Worm (Caenorhabditis elegans) whole organism, L1 larva: ENCODE data around the gene tcl-2.

Source experiments
- C34B4.2 ChIP-seq: sonication (generic microtip); optimal IDR thresholded peaks from 2 replicates; lab custom pipeline; 2017; ENCODE audit warnings: mild to moderate bottlenecking, missing genetic modification characterization, missing compliant biosample characterization
- F16B12.6 ChIP-seq: fragments of 150-350 bp; optimal IDR thresholded peaks from 2 replicates; lab custom pipeline; 2014; ENCODE audit warnings: missing biosample characterization, missing genetic modification characterization
- aha-1 ChIP-seq: fragments of 150-350 bp; optimal IDR thresholded peaks from 2 replicates; lab custom pipeline; 2014; ENCODE audit warnings: missing biosample characterization, missing genetic modification characterization
- alr-1 ChIP-seq: fragments of 200-800 bp; sonication (Bioruptor generic); optimal IDR thresholded peaks from 2 replicates; lab custom pipeline; 2018; ENCODE audit warnings: borderline replicate concordance, mild to moderate bottlenecking, missing genetic modification characterization, missing compliant biosample characterization
- ama-1 ChIP-seq: fragments of 150-350 bp; optimal IDR thresholded peaks from 2 replicates; lab custom pipeline; 2014
- blmp-1 ChIP-seq: fragments of 150-350 bp; optimal IDR thresholded peaks from 2 replicates; lab custom pipeline; 2014; ENCODE audit warnings: missing biosample characterization, missing genetic modification characterization
- ceh-88 ChIP-seq: fragments of 200-800 bp; sonication (Bioruptor generic); IDR thresholded peaks from 2 replicates; pipeline ENCODE4 v1.3.6; 2022; ENCODE audit warnings: missing genetic modification characterization, missing compliant biosample characterization
- ces-1 ChIP-seq: fragments of 150-350 bp; optimal IDR thresholded peaks from 2 replicates; lab custom pipeline; 2014; ENCODE audit warnings: missing biosample characterization, missing genetic modification reagents, missing genetic modification characterization
- efl-3 ChIP-seq: fragments of 200-800 bp; sonication (Bioruptor generic); optimal IDR thresholded peaks from 2 replicates; lab custom pipeline; 2018; ENCODE audit warnings: mild to moderate bottlenecking, missing genetic modification characterization, missing compliant biosample characterization
- egl-13 ChIP-seq: sonication (generic microtip); optimal IDR thresholded peaks from 2 replicates; lab custom pipeline; 2016; ENCODE audit warnings: missing genotype, missing genetic modification reagents, missing genetic modification characterization, missing compliant biosample characterization
- egl-27 ChIP-seq, 2 experiments: fragments of 150-350 bp in 1 of 2; sonication (generic microtip); optimal IDR thresholded peaks; 3 replicates each; lab custom pipeline; 2017 to 2018; ENCODE audit warnings: missing biosample characterization in 2 of 2, missing genetic modification characterization in 2 of 2, missing genetic modification reagents in 2 of 2
- elt-2 ChIP-seq: sonication (generic microtip); optimal IDR thresholded peaks from 2 replicates; lab custom pipeline; 2016; ENCODE audit warnings: missing genetic modification characterization, mild to moderate bottlenecking, inconsistent platforms, missing compliant biosample characterization, missing genetic modification reagents
- elt-3 ChIP-seq, 6 experiments: fragments of 150-350 bp in 1 of 6; sonication (generic microtip); optimal IDR thresholded peaks; 2 replicates each; lab custom pipeline; 2017 to 2018; ENCODE audit warnings: missing biosample characterization in 6 of 6, missing genetic modification characterization in 6 of 6, inconsistent platforms in 1 of 6
- ets-5 ChIP-seq: fragments of 200-800 bp; sonication (Bioruptor generic); IDR thresholded peaks from 2 replicates; pipeline ENCODE4 v1.3.6; 2022; ENCODE audit warnings: missing genetic modification characterization, missing compliant biosample characterization
- grh-1 ChIP-seq: fragments of 200-800 bp; sonication (Bioruptor generic); IDR thresholded peaks from 2 replicates; pipeline ENCODE4 v1.3.6; 2022; ENCODE audit warnings: missing genetic modification reagents, missing genetic modification characterization, missing compliant biosample characterization
- irx-1 ChIP-seq: sonication (generic microtip); optimal IDR thresholded peaks from 2 replicates; lab custom pipeline; 2016; ENCODE audit warnings: missing genetic modification characterization, missing compliant biosample characterization
- lin-14 ChIP-seq: fragments of 200-800 bp; sonication (Bioruptor generic); optimal IDR thresholded peaks from 2 replicates; lab custom pipeline; 2018; ENCODE audit warnings: mild to moderate bottlenecking, missing genetic modification characterization, moderate library complexity, missing compliant biosample characterization
- lir-3 ChIP-seq: sonication (generic microtip); optimal IDR thresholded peaks from 2 replicates; lab custom pipeline; 2016; ENCODE audit warnings: mild to moderate bottlenecking, missing genetic modification characterization, moderate library complexity, missing compliant biosample characterization; ENCODE audit not compliant: poor library complexity
- nhr-19 ChIP-seq: fragments of 200-800 bp; sonication (Bioruptor generic); conservative IDR thresholded peaks from 2 replicates; pipeline ENCODE4 v1.3.6; 2022; ENCODE audit warnings: missing genetic modification characterization, missing compliant biosample characterization
- nhr-76 ChIP-seq: sonication (generic microtip); optimal IDR thresholded peaks from 2 replicates; lab custom pipeline; 2017; ENCODE audit warnings: missing biosample characterization, missing genetic modification characterization
- nhr-85 ChIP-seq: sonication (generic microtip); peaks from one replicate; lab custom pipeline; 2016; ENCODE audit warnings: missing genetic modification characterization, inconsistent platforms, missing compliant biosample characterization
- nhr-90 ChIP-seq: sonication (generic microtip); optimal IDR thresholded peaks from 2 replicates; lab custom pipeline; 2016; ENCODE audit warnings: mild to moderate bottlenecking, missing genetic modification characterization, missing compliant biosample characterization; ENCODE audit not compliant: poor library complexity
- pag-3 ChIP-seq: sonication (generic microtip); optimal IDR thresholded peaks from 2 replicates; lab custom pipeline; 2017; ENCODE audit warnings: missing genetic modification characterization, mild to moderate bottlenecking, missing compliant biosample characterization, antibody characterized with exemption, borderline replicate concordance; ENCODE audit not compliant: insufficient read depth
- pqm-1 ChIP-seq: sonication (generic microtip); optimal IDR thresholded peaks from 3 replicates; lab custom pipeline; 2017; ENCODE audit warnings: missing biosample characterization, missing genetic modification characterization
- rnt-1 ChIP-seq: sonication (generic microtip); optimal IDR thresholded peaks from 2 replicates; lab custom pipeline; 2016; ENCODE audit warnings: mild to moderate bottlenecking, missing genetic modification characterization, moderate library complexity, missing compliant biosample characterization
- sox-4 ChIP-seq: sonication (generic microtip); optimal IDR thresholded peaks from 2 replicates; lab custom pipeline; 2016; ENCODE audit warnings: missing genetic modification characterization, missing compliant biosample characterization
- swsn-7 ChIP-seq: sonication (generic microtip); optimal IDR thresholded peaks from 2 replicates; lab custom pipeline; 2016; ENCODE audit warnings: missing genetic modification characterization, missing compliant biosample characterization
- tbx-2 ChIP-seq: sonication (generic microtip); optimal IDR thresholded peaks from 2 replicates; lab custom pipeline; 2016; ENCODE audit warnings: missing genetic modification characterization, missing compliant biosample characterization
- tlp-1 ChIP-seq: fragments of 150-350 bp; optimal IDR thresholded peaks from 2 replicates; lab custom pipeline; 2014; ENCODE audit warnings: missing biosample characterization, missing genetic modification characterization
- unc-30 ChIP-seq: sonication (generic microtip); optimal IDR thresholded peaks from 2 replicates; lab custom pipeline; 2017; ENCODE audit warnings: missing biosample characterization, missing genetic modification characterization
- unc-62 ChIP-seq: fragments of 150-350 bp; optimal IDR thresholded peaks from 2 replicates; lab custom pipeline; 2014; ENCODE audit warnings: missing biosample characterization, missing genetic modification reagents, missing genetic modification characterization
- vab-15 ChIP-seq: sonication (generic microtip); optimal IDR thresholded peaks from 2 replicates; lab custom pipeline; 2017; ENCODE audit warnings: missing genotype, mild to moderate bottlenecking, missing genetic modification characterization, missing compliant biosample characterization
- ztf-11 ChIP-seq, 2 experiments: sonication (generic microtip); optimal IDR thresholded peaks; 2 replicates each; lab custom pipeline; 2016 to 2017; ENCODE audit warnings: missing genetic modification characterization in 2 of 2, missing biosample characterization in 1 of 2, missing compliant biosample characterization in 1 of 2
- ztf-4 ChIP-seq: fragments of 150-350 bp; optimal IDR thresholded peaks from 2 replicates; lab custom pipeline; 2014; ENCODE audit warnings: missing biosample characterization, missing genetic modification characterization

tcl-2 gene

ce11 chrIV:157809-158208 lies 21.1 kb upstream of the tcl-2 start, which contains the start of gene gegf-1 (continued):
- no peak for TF ChIP-seq nhr-90 (tag; lab: Kevin White, UChicago)

DNA sequence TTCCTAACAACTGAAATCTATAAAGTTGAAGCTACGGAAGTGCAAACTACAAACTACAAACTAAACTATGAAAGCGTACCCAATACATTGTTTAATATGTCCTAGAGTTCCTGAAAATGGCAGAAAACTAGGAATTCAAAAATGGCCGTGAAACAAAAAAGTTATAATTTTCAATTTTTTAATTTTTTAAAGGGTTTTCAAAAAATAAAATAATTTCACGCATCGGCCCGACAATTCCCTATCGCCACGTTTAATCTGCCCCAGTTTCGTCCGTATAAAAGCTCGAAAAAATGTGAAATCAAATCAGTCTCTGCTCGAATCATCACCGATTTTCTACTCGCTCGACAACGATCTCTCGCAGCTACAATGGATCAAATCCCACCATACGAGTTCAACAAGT lies 20.2 kb upstream of the tcl-2 start, which contains the start of gene Y38C1AA.7:
Gene Y38C1AA.7 (plus strand): TSS at position 301 of the 400 bp plus-strand sequence.
- no peak for TF ChIP-seq unc-62
- TF ChIP-seq pag-3 (tag; lab: Kevin White, UChicago) = no peak
- no peak for TF ChIP-seq ztf-4 (tag; lab: Kevin White, UChicago)
- TF ChIP-seq elt-2 (tag; lab: Kevin White, UChicago) = no peak
- TF ChIP-seq nhr-76 (tag; lab: Kevin White, UChicago) = no peak
- TF ChIP-seq egl-27 (tag; optimal IDR thresholded peaks at IDR 0.05; lab: Kevin White, UChicago) = no peak
- TF ChIP-seq tlp-1 (tag; lab: Kevin White, UChicago) = no peak

DNA sequence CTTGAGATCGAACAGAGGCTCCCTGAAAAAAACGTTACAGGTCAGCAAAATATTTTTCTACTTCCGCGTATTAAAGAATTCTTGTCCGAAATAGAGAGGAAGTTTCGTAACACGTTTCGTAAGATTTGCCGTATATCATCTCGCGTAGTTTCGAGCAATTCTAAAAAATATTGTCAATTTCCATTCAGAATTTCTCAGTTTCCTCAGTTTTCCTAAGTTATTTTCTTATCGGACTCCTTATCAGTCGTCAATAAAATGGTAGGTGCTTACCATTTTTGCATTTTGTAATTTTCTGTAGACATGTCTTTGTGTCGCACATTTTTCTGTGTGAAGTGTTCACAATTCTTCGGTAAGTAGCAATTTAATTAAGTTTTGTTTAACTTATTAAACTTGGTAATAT lies 19.0 kb upstream of the tcl-2 start, which contains the start of gene Y38C1AA.19:
Gene Y38C1AA.19 (plus strand): TSS at position 301 of the 400 bp plus-strand sequence.
- TF ChIP-seq irx-1 (tag; lab: Kevin White, UChicago) (no peak), ceh-88 (GFP tag; lab: Robert Waterston, UW) (no peak), unc-30 (tag; lab: Kevin White, UChicago) (no peak), ztf-11 (tag; optimal IDR thresholded peaks at IDR 0.05; lab: Kevin White, UChicago) (no peak), C34B4.2 (tag; lab: Kevin White, UChicago) (no peak), egl-13 (tag; lab: Kevin White, UChicago) (no peak), lin-14 (GFP tag; lab: Kevin White, UChicago) (no peak), nhr-19 (GFP tag; lab: Robert Waterston, UW) (no peak)
- TF ChIP-seq, all 84 proteins: peak for 0

ce11 chrIV:162530-162929 lies 16.4 kb upstream of the tcl-2 start, which contains the start of gene Y38C1AA.6:
Gene Y38C1AA.6, plus strand, starts transcription at chrIV:162830.
- TF ChIP-seq pqm-1 (tag; lab: Kevin White, UChicago) = no peak
- no peak for TF ChIP-seq unc-30 (tag; lab: Kevin White, UChicago)
- no peak for TF ChIP-seq F16B12.6 (tag; lab: Kevin White, UChicago)
- TF ChIP-seq efl-3 (GFP tag; lab: Kevin White, UChicago) = no peak
- no peak for TF ChIP-seq ama-1 (lab: Kevin White, UChicago)
- no peak for TF ChIP-seq aha-1 (tag; lab: Kevin White, UChicago)
- TF ChIP-seq nhr-90 (tag; lab: Kevin White, UChicago) = no peak
- no peak for TF ChIP-seq alr-1
- TF ChIP-seq egl-13 (tag; lab: Kevin White, UChicago) = no peak
- no peak for TF ChIP-seq rnt-1
- TF ChIP-seq ces-1 = no peak
- TF ChIP-seq lir-3 (tag; lab: Kevin White, UChicago) = no peak
- TF ChIP-seq vab-15 (tag; lab: Kevin White, UChicago) = no peak
- no peak for TF ChIP-seq swsn-7 (tag; lab: Kevin White, UChicago)
- no peak for TF ChIP-seq tbx-2
- no peak for TF ChIP-seq elt-3 (tag; optimal IDR thresholded peaks at IDR 0.05; lab: Kevin White, UChicago)
- TF ChIP-seq lin-14 (GFP tag; lab: Kevin White, UChicago) = no peak
- no peak for TF ChIP-seq grh-1 (GFP tag; lab: Robert Waterston, UW)
- TF ChIP-seq sox-4 (tag; lab: Kevin White, UChicago) = no peak
- TF ChIP-seq ets-5 (GFP tag; lab: Robert Waterston, UW) = no peak

- TF ChIP-seq vab-15 (tag; lab: Kevin White, UChicago) (no peak), nhr-85 (tag; lab: Kevin White, UChicago) (peak; percentile 61), blmp-1 (peak; percentile 18)
Observed at ce11 chrIV:164777-165176, 14.1 kb upstream of the tcl-2 start, which contains the start of gene cutl-24. Gene cutl-24, plus strand, starts transcription at chrIV:165077.
